Worm (Caenorhabditis elegans): ENCODE data around the gene prx-3.

The prx-3 gene

DNA sequence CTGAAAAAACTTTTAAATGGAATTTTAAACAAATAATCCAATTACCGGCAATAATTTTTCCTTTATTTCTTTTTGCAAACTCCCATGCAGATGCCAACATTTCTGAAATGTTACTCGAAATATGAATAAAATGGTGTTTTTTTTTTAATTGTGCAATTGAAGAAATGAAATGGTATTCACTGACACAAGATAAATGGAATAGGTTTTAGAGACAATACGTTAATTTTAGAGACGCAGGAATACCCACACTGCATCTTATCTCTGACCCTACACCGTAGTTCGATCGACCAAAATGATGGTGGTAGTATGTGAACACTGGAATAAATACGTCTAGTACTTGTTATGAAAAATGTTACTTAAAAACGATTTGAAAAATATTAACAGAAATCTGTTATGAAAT, at the start of gene prx-3:
prx-3 (minus strand) TSS at position 101 of the 400 bp plus-strand sequence.
- TF ChIP-seq dao-5 (tag; optimal IDR thresholded peaks at IDR 0.05): no peak
- no peak for TF ChIP-seq him-1 (tag; optimal IDR thresholded peaks at IDR 0.05)
- TF ChIP-seq W03F9.2 (tag; optimal IDR thresholded peaks at IDR 0.05): no peak

DNA sequence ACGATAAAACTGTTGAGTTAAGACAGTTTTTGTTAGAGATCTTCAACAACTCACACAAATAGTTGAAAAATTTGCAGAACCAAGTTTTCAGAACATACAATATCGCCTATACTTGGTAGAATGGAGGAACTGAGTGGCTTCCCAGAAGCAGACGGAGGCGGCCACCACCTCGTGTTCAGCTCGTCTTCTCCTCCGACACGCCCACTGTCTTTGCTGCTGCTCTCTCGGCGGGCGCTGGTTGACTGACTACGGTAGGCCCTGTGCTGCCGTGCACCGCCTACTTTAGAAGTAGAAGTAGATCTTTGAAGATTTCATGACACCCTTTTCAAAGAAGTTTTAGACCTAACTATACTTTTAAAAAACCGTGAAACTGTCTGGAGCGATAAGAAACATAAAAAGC, 49.3 kb upstream of the prx-3 start:
- no peak for TF ChIP-seq him-1 (tag; optimal IDR thresholded peaks at IDR 0.05)
- no peak for TF ChIP-seq W03F9.2 (tag; optimal IDR thresholded peaks at IDR 0.05)
- no peak for TF ChIP-seq dao-5 (tag; optimal IDR thresholded peaks at IDR 0.05)

DNA sequence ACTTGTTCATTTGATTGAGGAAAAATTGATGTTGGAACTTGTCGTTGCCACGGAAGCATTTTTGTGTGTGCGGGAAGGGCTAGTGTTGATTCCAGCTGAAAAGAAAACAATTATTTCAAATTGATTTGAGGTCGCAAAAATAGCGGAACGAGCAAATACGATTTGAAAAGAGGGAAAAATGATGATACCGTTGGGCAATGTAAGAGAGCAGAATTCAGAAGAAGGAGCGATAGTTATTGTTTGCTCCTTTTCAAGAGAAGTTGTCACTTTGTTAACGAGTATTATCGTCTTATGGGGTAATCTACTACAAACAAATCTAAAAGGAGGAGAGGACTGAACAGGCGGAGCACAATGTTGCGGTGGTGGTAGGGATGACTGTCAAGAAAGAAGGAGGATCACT, 47.7 kb upstream of the prx-3 start, which contains the start of gene odd-2:
odd-2 (minus strand) TSS at position 101 of the 400 bp plus-strand sequence.
- TF ChIP-seq dao-5 (tag; optimal IDR thresholded peaks at IDR 0.05) (no peak), him-1 (tag; optimal IDR thresholded peaks at IDR 0.05) (no peak), W03F9.2 (tag; optimal IDR thresholded peaks at IDR 0.05) (no peak)

DNA sequence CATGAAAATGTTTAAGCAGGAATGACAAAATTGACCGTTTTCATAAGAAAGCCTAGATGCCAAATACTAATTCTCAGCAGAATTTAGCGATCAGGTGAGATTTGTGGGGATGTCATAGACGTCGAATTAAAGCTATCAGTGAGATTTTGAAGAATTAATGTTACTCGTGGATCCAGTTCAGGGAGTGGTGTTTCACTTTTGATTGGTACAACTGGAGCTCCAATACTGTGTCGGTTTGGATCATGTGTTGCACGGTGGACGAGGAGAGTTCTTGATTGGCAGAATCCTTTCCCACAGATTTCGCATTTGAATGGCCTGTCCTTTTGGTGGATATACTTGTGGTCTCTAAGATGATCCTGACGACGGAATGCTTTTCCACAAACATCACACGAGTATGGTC, 46.8 kb upstream of the prx-3 start:
- TF ChIP-seq W03F9.2 (tag; optimal IDR thresholded peaks at IDR 0.05) (no peak), him-1 (tag; optimal IDR thresholded peaks at IDR 0.05) (no peak), dao-5 (tag; optimal IDR thresholded peaks at IDR 0.05) (no peak)

DNA sequence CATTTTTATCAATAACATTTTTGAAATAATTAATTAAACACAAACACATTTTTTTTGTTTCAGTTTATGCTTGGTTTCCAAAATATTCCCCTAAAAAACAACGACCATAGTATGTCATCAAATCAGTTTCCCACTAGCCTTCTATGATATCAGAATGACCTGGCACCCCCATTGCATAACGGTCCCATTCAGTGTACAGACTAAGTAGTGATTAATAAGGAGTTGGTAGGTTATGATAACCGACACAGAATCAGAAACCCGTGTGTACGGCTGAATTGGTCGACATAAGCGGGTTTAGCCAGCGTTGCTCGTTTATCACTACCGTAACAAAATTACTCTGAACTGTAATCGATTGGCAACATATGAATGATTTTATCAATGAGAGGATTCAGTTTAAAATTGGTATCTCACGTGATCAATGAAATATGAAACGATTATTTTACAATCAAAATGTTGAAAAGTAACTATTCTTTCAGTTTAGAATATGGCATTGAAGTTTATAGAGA, 44.7 kb upstream of the prx-3 start:
- TF ChIP-seq W03F9.2 (tag; optimal IDR thresholded peaks at IDR 0.05) (no peak), him-1 (tag; optimal IDR thresholded peaks at IDR 0.05) (no peak), dao-5 (tag; optimal IDR thresholded peaks at IDR 0.05) (no peak)

DNA sequence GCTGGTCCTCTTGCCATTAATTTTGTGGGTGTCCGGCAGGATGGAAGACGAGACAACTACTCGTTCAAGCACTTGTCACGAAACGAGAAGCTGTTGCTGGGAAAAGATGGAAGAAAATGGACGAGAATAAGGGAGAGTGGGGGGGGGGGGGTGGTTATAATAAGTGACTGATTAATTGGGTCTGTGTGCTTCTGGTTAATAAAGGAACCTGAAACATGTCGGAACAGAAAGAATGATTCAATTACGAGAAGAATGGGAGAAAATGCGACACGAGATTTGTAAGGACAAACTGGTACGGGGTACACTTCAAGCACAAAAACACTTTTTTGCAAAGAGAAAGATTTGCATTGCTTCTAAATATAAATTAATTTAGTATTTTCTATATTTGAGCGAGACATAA, 42.7 kb upstream of the prx-3 start:
- TF ChIP-seq dao-5 (tag; optimal IDR thresholded peaks at IDR 0.05) (no peak), him-1 (tag; optimal IDR thresholded peaks at IDR 0.05) (no peak), W03F9.2 (tag; optimal IDR thresholded peaks at IDR 0.05) (no peak)

DNA sequence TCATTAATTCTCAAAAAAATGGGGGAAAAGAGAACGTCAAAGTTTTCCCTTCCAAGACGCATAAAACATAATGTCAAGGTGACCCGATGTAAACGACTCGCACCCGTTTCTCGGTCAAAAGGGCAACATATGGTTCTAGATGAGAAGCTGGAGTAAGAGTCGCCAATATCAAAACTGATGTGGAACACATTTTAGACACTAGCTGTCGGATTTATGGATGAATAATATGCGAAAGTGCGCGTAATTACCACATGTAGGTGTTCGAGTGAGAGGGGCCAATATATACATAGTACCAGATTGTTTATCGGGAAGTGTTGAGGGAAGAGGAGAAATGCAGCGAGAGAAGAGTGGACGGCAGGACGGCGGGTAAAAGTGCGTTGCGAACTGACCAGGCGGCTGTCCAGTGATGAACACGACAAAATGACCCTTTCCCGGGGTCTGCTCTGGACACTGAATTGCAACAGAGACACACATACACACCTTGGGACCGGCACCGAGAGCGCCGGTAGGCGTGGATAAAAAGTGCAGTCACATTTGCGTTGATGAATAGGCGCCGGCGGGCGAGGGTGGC, 38.3 kb upstream of the prx-3 start:
- TF ChIP-seq him-1 (tag; optimal IDR thresholded peaks at IDR 0.05): no peak
- TF ChIP-seq dao-5 (tag; optimal IDR thresholded peaks at IDR 0.05): no peak
- no peak for TF ChIP-seq W03F9.2 (tag; optimal IDR thresholded peaks at IDR 0.05)

DNA sequence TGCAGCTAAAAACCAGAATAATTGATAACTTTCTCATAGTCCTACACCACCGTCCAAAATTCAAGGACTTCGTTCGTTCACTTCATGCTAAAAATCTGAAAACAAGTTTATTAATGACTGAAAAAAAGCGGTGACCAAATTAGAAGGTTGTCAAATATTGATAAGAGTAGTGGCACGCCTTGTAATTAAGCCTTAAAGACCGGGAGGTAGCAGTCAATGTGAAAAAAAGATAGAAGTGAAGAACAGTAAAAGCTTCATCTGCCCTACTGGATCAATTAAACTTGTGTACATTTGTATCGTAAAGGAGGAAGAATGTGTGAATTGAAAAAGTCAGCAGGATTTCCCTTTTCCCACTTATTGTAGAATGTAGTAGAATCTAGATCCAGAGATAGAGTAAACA, 37.7 kb upstream of the prx-3 start, which contains the start of gene tag-275:
tag-275 (minus strand) TSS at position 101 of the 400 bp plus-strand sequence.
- no peak for TF ChIP-seq him-1 (tag; optimal IDR thresholded peaks at IDR 0.05)
- TF ChIP-seq W03F9.2 (tag; optimal IDR thresholded peaks at IDR 0.05): no peak
- TF ChIP-seq dao-5 (tag; optimal IDR thresholded peaks at IDR 0.05): no peak

DNA sequence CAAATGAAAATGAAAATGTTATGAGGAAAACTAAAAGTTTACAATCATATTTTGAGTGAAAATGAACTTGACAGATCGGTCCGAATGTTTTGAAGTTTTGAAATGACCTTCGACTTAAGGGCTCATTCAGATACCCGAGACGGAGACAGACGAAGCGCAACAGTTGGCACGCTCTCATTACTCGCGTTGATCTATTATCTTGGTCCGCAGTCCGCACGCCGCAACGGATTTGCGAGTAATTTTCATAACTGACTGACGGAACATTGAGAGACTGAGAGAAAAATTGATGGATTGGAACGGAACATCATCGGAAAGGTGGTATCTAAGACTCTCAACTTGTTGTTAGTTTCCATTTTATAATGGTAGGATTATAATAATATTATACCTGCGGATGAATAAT, 33.2 kb upstream of the prx-3 start:
- TF ChIP-seq him-1 (tag; optimal IDR thresholded peaks at IDR 0.05): no peak
- TF ChIP-seq W03F9.2 (tag; optimal IDR thresholded peaks at IDR 0.05): no peak
- no peak for TF ChIP-seq dao-5 (tag; optimal IDR thresholded peaks at IDR 0.05)

DNA sequence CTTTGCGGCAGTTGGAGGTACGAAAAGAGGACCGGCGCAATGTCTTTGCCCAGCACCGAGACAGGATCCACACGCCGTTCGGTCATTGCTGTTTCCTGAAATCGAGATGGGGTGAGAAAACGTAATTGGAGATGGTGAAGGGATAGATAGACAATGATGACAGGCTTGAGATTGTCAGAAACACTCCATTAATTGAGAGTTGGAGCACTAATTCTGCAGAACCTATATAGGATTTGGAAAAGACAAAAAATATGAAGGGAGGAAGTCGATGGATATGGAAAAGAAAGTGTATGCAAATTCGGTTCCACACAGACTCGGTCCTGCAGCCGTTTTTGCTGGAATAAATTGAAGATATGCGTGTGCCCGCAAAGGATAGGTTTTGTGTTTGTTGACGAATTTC, 25.5 kb upstream of the prx-3 start, which contains the start of gene Y72A10A.1:
Y72A10A.1 (minus strand) TSS at position 101 of the 400 bp plus-strand sequence.
- TF ChIP-seq dao-5 (tag; optimal IDR thresholded peaks at IDR 0.05) (no peak), him-1 (tag; optimal IDR thresholded peaks at IDR 0.05) (no peak), W03F9.2 (tag; optimal IDR thresholded peaks at IDR 0.05) (no peak)

DNA sequence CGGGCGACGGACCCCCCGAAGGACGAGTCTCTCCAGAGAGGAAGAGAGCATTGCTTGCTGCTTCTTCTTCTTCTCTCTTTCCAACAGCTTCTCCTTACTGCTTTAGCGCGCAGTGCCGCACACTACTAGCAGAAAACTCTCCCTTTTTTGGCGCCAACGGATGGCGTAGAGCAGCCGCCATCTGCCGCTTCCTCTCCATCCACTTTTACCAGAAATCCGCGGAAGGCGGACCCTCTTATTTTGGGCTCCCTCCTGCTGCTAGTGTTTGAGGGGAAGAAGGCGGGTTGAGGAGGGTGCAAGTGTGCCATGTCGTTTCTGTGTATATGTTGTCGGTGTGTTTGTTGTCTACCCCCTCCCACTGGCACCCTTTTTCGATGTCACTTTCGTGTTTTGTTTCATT, 21.7 kb upstream of the prx-3 start:
- TF ChIP-seq W03F9.2 (tag; optimal IDR thresholded peaks at IDR 0.05) (no peak), dao-5 (tag; optimal IDR thresholded peaks at IDR 0.05) (no peak), him-1 (tag; optimal IDR thresholded peaks at IDR 0.05) (no peak)

DNA sequence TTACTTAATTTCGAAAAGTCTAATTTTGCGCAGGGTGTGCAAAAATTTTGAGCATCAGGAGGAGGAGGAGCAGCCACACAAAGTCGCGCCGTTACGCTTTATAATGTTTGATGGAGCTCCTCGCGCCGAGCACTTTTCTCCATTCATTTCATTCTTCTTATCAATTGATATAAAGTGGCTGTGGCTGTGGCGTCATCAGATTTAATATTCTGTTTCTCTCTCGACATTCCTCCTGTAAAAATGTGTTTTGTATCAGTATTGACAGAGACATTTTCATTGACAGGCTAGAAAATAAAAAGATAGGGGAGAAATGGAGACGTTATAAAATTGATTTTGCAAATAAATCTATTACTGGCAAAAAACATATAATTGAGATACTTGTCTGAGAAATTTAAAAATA, 16.6 kb upstream of the prx-3 start:
- TF ChIP-seq him-1 (tag; optimal IDR thresholded peaks at IDR 0.05) (no peak), W03F9.2 (tag; optimal IDR thresholded peaks at IDR 0.05) (no peak), dao-5 (tag; optimal IDR thresholded peaks at IDR 0.05) (no peak)

DNA sequence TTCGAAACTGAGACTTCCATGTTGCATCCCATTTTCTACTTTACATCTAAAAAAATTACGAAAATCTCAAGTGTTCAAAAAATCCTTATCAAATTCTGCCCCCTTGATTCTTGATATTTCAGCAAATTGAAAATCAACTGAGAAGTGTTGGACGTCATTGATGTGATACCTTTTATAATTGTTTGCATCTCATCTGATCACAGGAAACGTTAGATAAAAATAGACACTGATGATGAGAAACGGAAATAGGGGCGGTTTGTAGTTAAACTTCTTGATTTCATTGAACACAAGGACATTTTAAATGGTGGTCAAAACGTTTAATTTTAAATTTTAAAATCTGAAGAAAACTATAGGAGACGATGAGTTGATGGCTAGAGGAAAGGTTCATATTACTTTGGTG, 16.1 kb upstream of the prx-3 start:
- no peak for TF ChIP-seq W03F9.2 (tag; optimal IDR thresholded peaks at IDR 0.05)
- TF ChIP-seq dao-5 (tag; optimal IDR thresholded peaks at IDR 0.05): no peak
- no peak for TF ChIP-seq him-1 (tag; optimal IDR thresholded peaks at IDR 0.05)

DNA sequence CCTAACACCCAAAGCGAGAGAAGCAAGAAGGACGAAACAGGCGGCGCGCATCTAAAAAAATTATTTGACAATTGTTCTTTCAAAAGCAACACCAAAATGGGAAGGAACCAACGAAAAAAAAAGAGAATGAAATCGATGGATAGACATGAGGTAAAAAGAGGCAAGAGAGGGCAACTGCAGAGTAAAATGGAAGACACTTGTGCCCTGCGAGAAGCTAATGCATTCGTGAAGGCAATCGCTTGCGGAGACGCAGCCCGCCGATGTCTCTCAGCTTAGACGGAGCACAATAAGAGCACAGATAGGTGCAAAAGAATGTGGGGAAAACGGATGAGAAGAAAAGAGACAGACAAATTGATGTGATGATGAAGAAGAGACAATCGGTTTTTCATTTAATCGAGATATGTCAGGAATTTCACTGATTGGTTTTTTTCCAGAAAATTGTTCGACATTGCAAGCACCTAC, 15.5 kb upstream of the prx-3 start, which contains the start of gene C15H9.9:
C15H9.9 (minus strand) TSS at position 51 of the 462 bp plus-strand sequence.
- peak; percentile 54 for TF ChIP-seq him-1 (tag; optimal IDR thresholded peaks at IDR 0.05)
- no peak for TF ChIP-seq W03F9.2 (tag; optimal IDR thresholded peaks at IDR 0.05)

DNA sequence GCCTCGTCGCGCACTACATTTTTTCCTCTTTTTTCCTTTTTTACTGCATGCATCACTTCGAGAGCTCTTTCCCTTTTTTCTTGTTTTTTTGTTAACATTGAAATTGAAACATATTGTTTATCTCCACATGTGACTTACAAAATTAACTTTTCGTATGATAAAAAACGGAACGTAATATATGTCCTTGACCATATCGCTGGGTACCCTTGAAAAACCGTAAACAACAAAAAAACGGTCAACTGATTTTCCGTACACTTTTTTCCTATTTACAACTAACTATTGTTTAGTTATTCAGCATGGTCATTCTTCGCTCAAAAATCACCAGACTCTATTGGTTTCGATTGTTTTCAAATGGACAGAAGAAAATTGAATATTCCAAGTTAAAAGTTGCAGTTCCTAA, 9.3 kb upstream of the prx-3 start, which contains the start of gene nnt-1:
nnt-1 (plus strand) TSS at position 286 of the 400 bp plus-strand sequence.
- TF ChIP-seq dao-5 (tag; optimal IDR thresholded peaks at IDR 0.05) (no peak), W03F9.2 (tag; optimal IDR thresholded peaks at IDR 0.05) (no peak), him-1 (tag; optimal IDR thresholded peaks at IDR 0.05) (no peak)

Measured in whole organism, L4/young adult.